Fruit fly (Drosophila melanogaster): ENCODE data around the gene Gart.
A peak's percentile ranks its signal among the peaks of the same experiment; 100 is the strongest.

Gene Gart

DNA sequence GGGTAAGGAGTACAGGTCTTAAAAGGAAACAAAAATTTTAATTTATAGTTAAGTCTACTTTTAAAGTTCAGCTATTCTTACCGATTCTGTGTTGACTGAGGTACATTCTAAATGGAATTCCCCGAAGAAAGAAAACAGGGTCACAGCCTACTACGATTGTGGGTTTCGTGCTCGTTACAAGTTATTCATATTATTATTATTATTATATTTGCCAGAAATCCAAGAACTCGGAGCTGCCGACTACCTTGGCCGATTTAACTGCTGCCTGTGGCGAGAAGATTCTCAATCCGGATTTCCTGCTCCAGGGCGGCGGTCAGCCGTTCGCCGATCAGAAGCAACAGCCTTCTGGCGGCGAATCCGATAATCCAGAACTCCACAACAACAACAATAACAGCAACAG is 37.1 kb upstream of the Gart start, which contains the start of gene Mst27D:
Gene Mst27D (minus strand): TSS at position 101 of the 400 bp plus-strand sequence.
- TF ChIP-seq CG14711 (tag; optimal IDR thresholded peaks at IDR 0.05) (no peak), kay (GFP tag; ENCODE audit: borderline replicate concordance) (no peak), ovo (GFP tag; optimal IDR thresholded peaks at IDR 0.05) (no peak), Hr96 (GFP tag; optimal IDR thresholded peaks at IDR 0.05) (no peak), bab1 (GFP tag; optimal IDR thresholded peaks at IDR 0.05) (no peak), pad (GFP tag; optimal IDR thresholded peaks at IDR 0.05) (no peak), toe (GFP tag; optimal IDR thresholded peaks at IDR 0.05) (no peak), tj (GFP tag; optimal IDR thresholded peaks at IDR 0.05) (no peak), CG33017 (tag; optimal IDR thresholded peaks at IDR 0.05) (no peak), CG1620 (GFP tag; optimal IDR thresholded peaks at IDR 0.05) (no peak), CG7045 (GFP tag; optimal IDR thresholded peaks at IDR 0.05) (no peak), Mnt (GFP tag; optimal IDR thresholded peaks at IDR 0.05) (no peak), cnc (optimal IDR thresholded peaks at IDR 0.05) (no peak), CG5204 (GFP tag; optimal IDR thresholded peaks at IDR 0.05) (no peak)

dm6 chr2L:7056189-7056926 is 32.7 kb upstream of the Gart start, which contains the start of gene Mnn1:
Gene Mnn1 (plus strand): TSS chr2L:7056301.
- peak; percentile 57 for TF ChIP-seq CG7101 (tag; optimal IDR thresholded peaks at IDR 0.05)
- peak; percentile 2 for TF ChIP-seq CG33017 (tag; optimal IDR thresholded peaks at IDR 0.05)
- peak; percentile 72 for TF ChIP-seq CG1620 (GFP tag; optimal IDR thresholded peaks at IDR 0.05)
- no peak for TF ChIP-seq toe (GFP tag; optimal IDR thresholded peaks at IDR 0.05)
- TF ChIP-seq CG11617 (GFP tag; optimal IDR thresholded peaks at IDR 0.05) = peak; percentile 63
- TF ChIP-seq cic (GFP tag; optimal IDR thresholded peaks at IDR 0.05) = peak; percentile 90
- peak; percentile 70 for TF ChIP-seq pad (GFP tag; optimal IDR thresholded peaks at IDR 0.05)
- peak; percentile 49 for TF ChIP-seq CG14711 (tag; optimal IDR thresholded peaks at IDR 0.05)
- no peak for TF ChIP-seq CG5204 (GFP tag; optimal IDR thresholded peaks at IDR 0.05)
- TF ChIP-seq Mnt (GFP tag; optimal IDR thresholded peaks at IDR 0.05) = peak; percentile 100
- TF ChIP-seq cnc (optimal IDR thresholded peaks at IDR 0.05) = no peak
- no peak for TF ChIP-seq Hr96 (GFP tag; optimal IDR thresholded peaks at IDR 0.05)
- TF ChIP-seq CG7045 (GFP tag; optimal IDR thresholded peaks at IDR 0.05) = peak; percentile 36
- peak; percentile 52 for TF ChIP-seq Clk (GFP tag; optimal IDR thresholded peaks at IDR 0.05)
- peak; percentile 40 for TF ChIP-seq CG12768 (GFP tag; optimal IDR thresholded peaks at IDR 0.05)
- TF ChIP-seq kay (GFP tag; ENCODE audit: borderline replicate concordance) = no peak
- TF ChIP-seq Crg-1 (GFP tag; optimal IDR thresholded peaks at IDR 0.05) = peak; percentile 79
- peak; percentile 42 for TF ChIP-seq tj (GFP tag; optimal IDR thresholded peaks at IDR 0.05)
- peak; percentile 16 for TF ChIP-seq ovo (GFP tag; optimal IDR thresholded peaks at IDR 0.05)
- TF ChIP-seq bab1 (GFP tag; optimal IDR thresholded peaks at IDR 0.05) = peak; percentile 77

DNA sequence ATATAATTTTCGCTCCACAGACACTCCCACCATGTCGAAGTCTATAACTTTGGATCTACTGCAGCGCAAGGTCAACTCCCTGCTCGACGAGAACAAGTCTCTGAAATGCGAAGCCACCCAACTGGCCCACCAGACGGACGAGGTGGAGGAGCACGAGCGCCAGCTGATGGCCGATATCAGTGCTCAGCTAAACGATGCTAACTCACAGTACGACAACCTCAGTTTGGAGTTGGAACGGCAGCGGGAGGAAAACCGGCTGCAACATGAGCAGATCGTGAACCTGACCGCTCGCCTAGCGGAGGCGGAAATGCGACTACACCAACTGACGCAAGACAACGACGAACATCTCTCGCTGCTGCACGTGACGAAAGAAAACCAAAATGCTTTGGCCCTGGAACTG is 28.0 kb upstream of the Gart start:
- TF ChIP-seq toe (GFP tag; optimal IDR thresholded peaks at IDR 0.05) (no peak), Mnt (GFP tag; optimal IDR thresholded peaks at IDR 0.05) (no peak), CG7045 (GFP tag; optimal IDR thresholded peaks at IDR 0.05) (no peak)

dm6 chr2L:7050492-7051182 is 26.9 kb upstream of the Gart start:
- TF ChIP-seq CG14711 (tag; optimal IDR thresholded peaks at IDR 0.05) = no peak
- no peak for TF ChIP-seq cnc (optimal IDR thresholded peaks at IDR 0.05)
- peak; percentile 63 for TF ChIP-seq pad (GFP tag; optimal IDR thresholded peaks at IDR 0.05)
- no peak for TF ChIP-seq kay (GFP tag; ENCODE audit: borderline replicate concordance)
- TF ChIP-seq toe (GFP tag; optimal IDR thresholded peaks at IDR 0.05) = no peak
- no peak for TF ChIP-seq Clk (GFP tag; optimal IDR thresholded peaks at IDR 0.05)
- no peak for TF ChIP-seq CG33017 (tag; optimal IDR thresholded peaks at IDR 0.05)
- TF ChIP-seq ovo (GFP tag; optimal IDR thresholded peaks at IDR 0.05) = peak; percentile 72

DNA sequence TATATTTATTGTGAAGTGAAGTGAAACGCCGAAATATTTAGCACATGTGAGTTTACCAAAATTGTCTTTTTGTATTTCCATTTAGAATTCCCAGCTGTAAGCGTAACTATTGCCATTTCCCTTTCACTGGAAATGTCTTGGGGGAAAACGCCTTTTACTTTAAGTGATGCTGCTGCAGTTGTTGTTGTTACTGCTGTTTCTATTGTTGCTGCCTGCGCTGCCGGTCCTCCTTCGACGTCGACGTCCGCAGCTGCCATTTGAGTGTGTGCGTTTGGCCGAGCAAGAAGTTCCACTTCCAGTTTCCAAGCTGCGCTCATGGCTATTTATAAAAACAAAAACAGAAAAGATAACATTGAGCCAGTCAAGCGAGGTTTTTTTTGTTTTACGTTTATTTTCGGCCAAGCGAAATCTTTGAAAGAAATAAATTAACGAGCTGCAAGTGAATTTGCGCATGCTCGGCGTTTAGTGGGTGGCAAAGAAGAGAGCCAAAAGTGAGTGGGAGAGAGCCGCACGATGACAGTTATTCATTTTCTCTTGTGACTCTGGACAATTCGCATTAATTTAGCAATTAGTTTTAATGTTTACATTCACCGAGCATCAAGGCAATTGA is 26.1 kb upstream of the Gart start:
- TF ChIP-seq tj (GFP tag; optimal IDR thresholded peaks at IDR 0.05) (no peak), kay (GFP tag; ENCODE audit: borderline replicate concordance) (no peak), CG11617 (GFP tag; optimal IDR thresholded peaks at IDR 0.05) (no peak), toe (GFP tag; optimal IDR thresholded peaks at IDR 0.05) (no peak), CG7045 (GFP tag; optimal IDR thresholded peaks at IDR 0.05) (no peak), Hr96 (GFP tag; optimal IDR thresholded peaks at IDR 0.05) (no peak), Mnt (GFP tag; optimal IDR thresholded peaks at IDR 0.05) (no peak), cic (GFP tag; optimal IDR thresholded peaks at IDR 0.05) (no peak), CG1620 (GFP tag; optimal IDR thresholded peaks at IDR 0.05) (no peak), Crg-1 (GFP tag; optimal IDR thresholded peaks at IDR 0.05) (no peak), pad (GFP tag; optimal IDR thresholded peaks at IDR 0.05) (no peak)

DNA sequence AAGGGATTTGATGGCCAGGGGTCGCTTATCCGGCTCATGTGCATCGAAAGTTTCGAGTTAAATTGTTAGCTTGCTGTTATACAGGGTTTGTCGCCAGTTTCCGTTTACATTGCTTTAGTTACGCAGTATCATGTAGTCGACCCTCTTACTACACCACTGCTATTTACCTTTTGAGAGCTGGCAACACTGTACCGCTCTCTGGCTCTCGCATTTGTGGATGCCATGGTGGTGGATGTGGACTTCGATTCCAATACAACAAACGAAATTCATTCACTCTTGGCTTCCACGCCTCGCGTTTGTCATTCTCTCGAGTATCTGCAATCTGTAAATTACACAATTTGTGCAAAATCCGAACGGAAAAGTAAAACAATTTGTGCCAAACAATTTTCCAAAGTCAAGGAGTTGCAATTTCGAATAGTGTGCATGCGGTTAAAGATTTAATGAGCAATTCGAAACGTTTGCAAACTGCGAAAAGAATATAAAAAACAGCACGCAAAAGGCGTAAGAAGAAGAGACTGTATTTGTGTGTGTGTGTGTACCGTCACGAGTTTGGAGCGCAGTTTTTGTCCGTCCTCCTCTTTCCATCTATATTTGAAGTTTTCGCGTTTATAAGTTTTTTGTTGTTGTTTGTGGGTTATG is 25.4 kb upstream of the Gart start:
- TF ChIP-seq CG33017 (tag; optimal IDR thresholded peaks at IDR 0.05) = peak; percentile 58
- TF ChIP-seq cic (GFP tag; optimal IDR thresholded peaks at IDR 0.05) = peak; percentile 97
- TF ChIP-seq CG7045 (GFP tag; optimal IDR thresholded peaks at IDR 0.05) = peak; percentile 10
- peak; percentile 55 for TF ChIP-seq tj (GFP tag; optimal IDR thresholded peaks at IDR 0.05)
- TF ChIP-seq kay (GFP tag; ENCODE audit: borderline replicate concordance) = peak; percentile 85
- TF ChIP-seq Hr96 (GFP tag; optimal IDR thresholded peaks at IDR 0.05) = peak; percentile 59
- peak; percentile 46 for TF ChIP-seq CG11617 (GFP tag; optimal IDR thresholded peaks at IDR 0.05)
- TF ChIP-seq pad (GFP tag; optimal IDR thresholded peaks at IDR 0.05) = peak; percentile 9
- no peak for TF ChIP-seq CG5204 (GFP tag; optimal IDR thresholded peaks at IDR 0.05)
- TF ChIP-seq Clk (GFP tag; optimal IDR thresholded peaks at IDR 0.05) = no peak
- TF ChIP-seq cnc (optimal IDR thresholded peaks at IDR 0.05) = no peak
- no peak for TF ChIP-seq Crg-1 (GFP tag; optimal IDR thresholded peaks at IDR 0.05)
- peak; percentile 43 for TF ChIP-seq CG14711 (tag; optimal IDR thresholded peaks at IDR 0.05)
- peak; percentile 55 for TF ChIP-seq toe (GFP tag; optimal IDR thresholded peaks at IDR 0.05)
- peak; percentile 73 for TF ChIP-seq Mnt (GFP tag; optimal IDR thresholded peaks at IDR 0.05)
- peak; percentile 55 for TF ChIP-seq bab1 (GFP tag; optimal IDR thresholded peaks at IDR 0.05)
- peak; percentile 81 for TF ChIP-seq CG12768 (GFP tag; optimal IDR thresholded peaks at IDR 0.05)
- TF ChIP-seq CG7101 (tag; optimal IDR thresholded peaks at IDR 0.05) = peak; percentile 45
- peak; percentile 21 for TF ChIP-seq ovo (GFP tag; optimal IDR thresholded peaks at IDR 0.05)
- no peak for TF ChIP-seq CG1620 (GFP tag; optimal IDR thresholded peaks at IDR 0.05)
